Fruit fly (Drosophila melanogaster) whole organism, embryonic: ENCODE data around the gene CG13385.

Source experiments
- Ada2b ChIP-seq: fragments of 200-800 bp; sonication (Bioruptor generic); IDR thresholded peaks from 2 replicates; pipeline ENCODE4 v1.3.6; 2022; ENCODE audit warnings: missing biosample characterization, missing genetic modification characterization
- Adf1 ChIP-seq: fragments of 200-800 bp; sonication (Bioruptor generic); IDR thresholded peaks from 2 replicates; pipeline ENCODE4 v1.3.6; 2022; ENCODE audit warnings: missing biosample characterization, missing genetic modification characterization
- Atf-2 ChIP-seq: fragments of 200-800 bp; sonication (Bioruptor generic); optimal IDR thresholded peaks from 2 replicates; lab custom pipeline; 2016; ENCODE audit warnings: missing biosample characterization, missing genetic modification characterization
- Atf3 ChIP-seq: fragments of 200-800 bp; sonication (Bioruptor generic); optimal IDR thresholded peaks from 3 replicates; lab custom pipeline; 2016; ENCODE audit warnings: missing biosample characterization, missing genetic modification characterization
- CG10274 ChIP-seq: fragments of 200-800 bp; sonication (Bioruptor generic); optimal IDR thresholded peaks from 3 replicates; lab custom pipeline; 2017; ENCODE audit warnings: missing biosample characterization, mild to moderate bottlenecking, missing genetic modification characterization
- CG11504 ChIP-seq: fragments of 200-800 bp; sonication (Bioruptor generic); optimal IDR thresholded peaks from 3 replicates; lab custom pipeline; 2019; ENCODE audit warnings: missing biosample characterization, mild to moderate bottlenecking, missing genetic modification characterization, moderate library complexity
- CG12299 ChIP-seq: fragments of 200-800 bp; sonication (Bioruptor generic); optimal IDR thresholded peaks from 2 replicates; lab custom pipeline; 2018; ENCODE audit warnings: missing biosample characterization, mild to moderate bottlenecking, missing genetic modification characterization
- CG13894 ChIP-seq: fragments of 200-800 bp; sonication (Bioruptor generic); optimal IDR thresholded peaks from 3 replicates; lab custom pipeline; 2018; ENCODE audit warnings: missing biosample characterization, mild to moderate bottlenecking, missing genetic modification characterization, moderate library complexity
- CG14014 ChIP-seq: fragments of 200-800 bp; sonication (Bioruptor generic); IDR thresholded peaks from 2 replicates; pipeline ENCODE4 v1.3.6; 2022; ENCODE audit warnings: missing biosample characterization, missing genetic modification characterization
- CG15696 ChIP-seq: fragments of 200-800 bp; sonication (Bioruptor generic); optimal IDR thresholded peaks from 2 replicates; lab custom pipeline; 2019; ENCODE audit warnings: missing biosample characterization, mild to moderate bottlenecking, missing genetic modification characterization, moderate library complexity
- CG16815 ChIP-seq: fragments of 200-800 bp; sonication (Bioruptor generic); optimal IDR thresholded peaks from 3 replicates; lab custom pipeline; 2017; ENCODE audit warnings: missing biosample characterization, mild to moderate bottlenecking, missing genetic modification characterization
- CG17359 ChIP-seq: fragments of 200-800 bp; sonication (Bioruptor generic); optimal IDR thresholded peaks from 3 replicates; lab custom pipeline; 2018; ENCODE audit warnings: missing biosample characterization, mild to moderate bottlenecking, missing genetic modification characterization, moderate library complexity
- CG17361 ChIP-seq: fragments of 200-800 bp; sonication (Bioruptor generic); IDR thresholded peaks from 3 replicates; pipeline ENCODE4 v1.3.6; 2022; ENCODE audit warnings: missing biosample characterization, missing genetic modification characterization
- CG30020 ChIP-seq: fragments of 200-800 bp; optimal IDR thresholded peaks from 2 replicates; lab custom pipeline; 2019; ENCODE audit warnings: missing biosample characterization, mild to moderate bottlenecking, missing genetic modification characterization, moderate library complexity
- CG31365 ChIP-seq: fragments of 200-800 bp; sonication (Bioruptor generic); optimal IDR thresholded peaks from 2 replicates; lab custom pipeline; 2018; ENCODE audit warnings: missing biosample characterization, mild to moderate bottlenecking, missing genetic modification characterization
- CG3407 ChIP-seq: fragments of 200-800 bp; sonication (Bioruptor generic); optimal IDR thresholded peaks from 2 replicates; lab custom pipeline; 2018; ENCODE audit warnings: missing biosample characterization, mild to moderate bottlenecking, missing genetic modification characterization
- CG4854 ChIP-seq: fragments of 200-800 bp; sonication (Bioruptor generic); optimal IDR thresholded peaks from 2 replicates; lab custom pipeline; 2016; ENCODE audit warnings: missing biosample characterization, missing genetic modification characterization, inconsistent platforms
- CG6175 ChIP-seq: fragments of 200-800 bp; sonication (Bioruptor generic); IDR thresholded peaks from 3 replicates; pipeline ENCODE4 v1.3.6; 2022; ENCODE audit warnings: missing biosample characterization, missing genetic modification characterization
- CG6765 ChIP-seq: fragments of 200-800 bp; sonication (Bioruptor generic); optimal IDR thresholded peaks from 3 replicates; lab custom pipeline; 2017; ENCODE audit warnings: missing biosample characterization, mild to moderate bottlenecking, missing genetic modification characterization
- CG7372 ChIP-seq: fragments of 200-800 bp; sonication (Bioruptor generic); IDR thresholded peaks from 2 replicates; pipeline ENCODE4 v1.3.6; 2022; ENCODE audit warnings: missing biosample characterization, missing genetic modification characterization
- CG9215 ChIP-seq: fragments of 200-800 bp; sonication (Bioruptor generic); IDR thresholded peaks from 2 replicates; pipeline ENCODE4 v1.3.6; 2022; ENCODE audit warnings: missing biosample characterization, missing genetic modification characterization
- D19B ChIP-seq: fragments of 200-800 bp; sonication (Bioruptor generic); optimal IDR thresholded peaks from 2 replicates; lab custom pipeline; 2017; ENCODE audit warnings: missing biosample characterization, mild to moderate bottlenecking, missing genetic modification characterization
- Dip3 ChIP-seq: fragments of 200-800 bp; sonication (Bioruptor generic); optimal IDR thresholded peaks from 3 replicates; lab custom pipeline; 2016; ENCODE audit warnings: missing biosample characterization, missing genetic modification characterization
- ERR ChIP-seq: fragments of 200-800 bp; sonication (Bioruptor generic); optimal IDR thresholded peaks from 2 replicates; lab custom pipeline; 2016; ENCODE audit warnings: missing biosample characterization, missing genetic modification characterization
- Fer3 ChIP-seq: fragments of 200-800 bp; sonication (Bioruptor generic); optimal IDR thresholded peaks from 2 replicates; lab custom pipeline; 2018; ENCODE audit warnings: missing biosample characterization, mild to moderate bottlenecking, missing genetic modification characterization, moderate library complexity
- Hey ChIP-seq: fragments of 200-800 bp; sonication (Bioruptor generic); optimal IDR thresholded peaks from 3 replicates; lab custom pipeline; 2018; ENCODE audit warnings: missing biosample characterization, mild to moderate bottlenecking, missing genetic modification characterization
- HmgD ChIP-seq: fragments of 200-800 bp; sonication (Bioruptor generic); optimal IDR thresholded peaks from 3 replicates; lab custom pipeline; 2016; ENCODE audit warnings: missing biosample characterization, missing genetic modification characterization
- Hmx ChIP-seq: fragments of 200-800 bp; sonication (Bioruptor generic); optimal IDR thresholded peaks from 2 replicates; lab custom pipeline; 2016; ENCODE audit warnings: missing biosample characterization, missing genetic modification characterization
- Lhr ChIP-seq: fragments of 200-800 bp; sonication (Bioruptor generic); optimal IDR thresholded peaks from 3 replicates; lab custom pipeline; 2017; ENCODE audit warnings: mild to moderate bottlenecking, missing biosample characterization, missing genetic modification reagents, missing genetic modification characterization
- MTF-1 ChIP-seq: fragments of 200-800 bp; sonication (Bioruptor generic); optimal IDR thresholded peaks from 2 replicates; lab custom pipeline; 2018; ENCODE audit warnings: missing biosample characterization, mild to moderate bottlenecking, missing genetic modification characterization, borderline replicate concordance
- NFAT ChIP-seq: fragments of 200-800 bp; sonication (Bioruptor generic); IDR thresholded peaks from 2 replicates; pipeline ENCODE4 v1.3.6; 2022; ENCODE audit warnings: missing biosample characterization, missing genetic modification characterization
- Nf-YA ChIP-seq: fragments of 200-800 bp; sonication (Bioruptor generic); IDR thresholded peaks from 2 replicates; pipeline ENCODE4 v1.3.6; 2022; ENCODE audit warnings: missing biosample characterization, missing genetic modification characterization
- Usf ChIP-seq: fragments of 200-800 bp; sonication (Bioruptor generic); optimal IDR thresholded peaks from 2 replicates; lab custom pipeline; 2017; ENCODE audit warnings: missing genotype, missing biosample characterization, missing genetic modification characterization
- YL-1 ChIP-seq: fragments of 200-800 bp; sonication (Bioruptor generic); optimal IDR thresholded peaks from 3 replicates; lab custom pipeline; 2017; ENCODE audit warnings: missing biosample characterization, mild to moderate bottlenecking, missing genetic modification characterization
- az2 ChIP-seq: fragments of 200-800 bp; sonication (Bioruptor generic); optimal IDR thresholded peaks from 3 replicates; lab custom pipeline; 2016; ENCODE audit warnings: missing biosample characterization, missing genetic modification characterization
- cas ChIP-seq: fragments of 200-800 bp; sonication (Bioruptor generic); IDR thresholded peaks from 2 replicates; pipeline ENCODE4 v1.3.6; 2022; ENCODE audit warnings: missing biosample characterization, missing genetic modification characterization
- crc ChIP-seq: fragments of 200-800 bp; sonication (Bioruptor generic); optimal IDR thresholded peaks from 2 replicates; lab custom pipeline; 2016; ENCODE audit warnings: missing biosample characterization, missing genetic modification characterization
- disco-r ChIP-seq: fragments of 200-800 bp; sonication (Bioruptor generic); optimal IDR thresholded peaks from 2 replicates; lab custom pipeline; 2016; ENCODE audit warnings: missing biosample characterization, missing genetic modification characterization
- ewg ChIP-seq: fragments of 200-800 bp; sonication (Bioruptor generic); optimal IDR thresholded peaks from 3 replicates; lab custom pipeline; 2017; ENCODE audit warnings: mild to moderate bottlenecking, missing biosample characterization, missing genetic modification reagents, missing genetic modification characterization
- lab ChIP-seq: fragments of 200-800 bp; sonication (Bioruptor generic); optimal IDR thresholded peaks from 3 replicates; lab custom pipeline; 2017; ENCODE audit warnings: missing biosample characterization, missing genetic modification characterization, mild to moderate bottlenecking, moderate library complexity, missing genetic modification reagents
- maf-S ChIP-seq: fragments of 200-800 bp; sonication (Bioruptor generic); optimal IDR thresholded peaks from 2 replicates; lab custom pipeline; 2016; ENCODE audit warnings: missing biosample characterization, missing genetic modification characterization
- mld ChIP-seq: fragments of 200-800 bp; sonication (Bioruptor generic); IDR thresholded peaks from 3 replicates; pipeline ENCODE4 v1.3.6; 2022; ENCODE audit warnings: missing biosample characterization, missing genetic modification characterization; ENCODE audit not compliant: partially characterized antibody
- peb ChIP-seq: fragments of 200-800 bp; sonication (Bioruptor generic); IDR thresholded peaks from 2 replicates; pipeline ENCODE4 v1.3.6; 2022; ENCODE audit warnings: missing biosample characterization, missing genetic modification characterization
- phol ChIP-seq: fragments of 200-800 bp; sonication (Bioruptor generic); optimal IDR thresholded peaks from 3 replicates; lab custom pipeline; 2018; ENCODE audit warnings: missing biosample characterization, mild to moderate bottlenecking, missing genetic modification characterization, moderate library complexity
- psq ChIP-seq: fragments of 200-800 bp; sonication (Bioruptor generic); optimal IDR thresholded peaks from 2 replicates; lab custom pipeline; 2017; ENCODE audit warnings: missing biosample characterization, missing genetic modification characterization
- pzg ChIP-seq: fragments of 200-800 bp; sonication (Bioruptor generic); optimal IDR thresholded peaks from 3 replicates; lab custom pipeline; 2018; ENCODE audit warnings: missing biosample characterization, mild to moderate bottlenecking, missing genetic modification characterization, moderate library complexity
- sqz ChIP-seq: fragments of 200-800 bp; sonication (Bioruptor generic); optimal IDR thresholded peaks from 3 replicates; lab custom pipeline; 2018; ENCODE audit warnings: missing biosample characterization, mild to moderate bottlenecking, missing genetic modification characterization
- tx ChIP-seq: fragments of 200-800 bp; sonication (Bioruptor generic); optimal IDR thresholded peaks from 2 replicates; lab custom pipeline; 2016; ENCODE audit warnings: missing biosample characterization, missing genetic modification characterization

CG13385 gene

dm6 chr2L:8370364-8371326, 25.8 kb upstream of the CG13385 start, which contains the start of gene CG17292 (continued):
- TF ChIP-seq CG7372: peak; percentile 43; the same call in 1 of the 2 replicates
- TF ChIP-seq CG11504 (tag; lab: Kevin White, UChicago): peak; percentile 25
- TF ChIP-seq psq: no peak
- TF ChIP-seq Dip3: peak; percentile 32
- no peak for TF ChIP-seq Hmx (GFP tag; lab: Kevin White, UChicago)
- no peak for TF ChIP-seq peb (GFP tag; lab: Robert Waterston, UW)
- no peak for TF ChIP-seq Lhr (GFP tag; lab: Kevin White, UChicago)
- TF ChIP-seq NFAT: peak; percentile 74; the same call in 1 of the 2 replicates
- TF ChIP-seq CG17361 (GFP tag; lab: Robert Waterston, UW): no peak
- TF ChIP-seq CG14014 (GFP tag; lab: Robert Waterston, UW): peak; percentile 74; the same call in 1 of the 2 replicates
- peak; percentile 27 for TF ChIP-seq phol (tag; lab: Kevin White, UChicago)
- no peak for TF ChIP-seq crc
- no peak for TF ChIP-seq sqz
- no peak for TF ChIP-seq az2 (GFP tag; lab: Kevin White, UChicago)
- no peak for TF ChIP-seq CG9215
- TF ChIP-seq ERR (GFP tag; lab: Kevin White, UChicago): peak; percentile 6
- peak; percentile 38 for TF ChIP-seq CG17359 (tag; lab: Kevin White, UChicago)
- no peak for TF ChIP-seq CG12299 (tag; lab: Kevin White, UChicago)
- peak; percentile 9 for TF ChIP-seq ewg (GFP tag; lab: Kevin White, UChicago)
- peak; percentile 51 for TF ChIP-seq CG3407 (GFP tag; lab: Kevin White, UChicago)
- no peak for TF ChIP-seq D19B (GFP tag; lab: Kevin White, UChicago)
- peak; percentile 81 for TF ChIP-seq lab
- no peak for TF ChIP-seq CG30020 (tag; lab: Kevin White, UChicago)
- no peak for TF ChIP-seq Usf (GFP tag; lab: Kevin White, UChicago)
- TF ChIP-seq CG4854: peak; percentile 37
- TF ChIP-seq cas (GFP tag; lab: Robert Waterston, UW): peak; percentile 40; the same call in 1 of the 2 replicates
- no peak for TF ChIP-seq CG16815 (GFP tag; lab: Kevin White, UChicago)
- peak; percentile 66 for TF ChIP-seq Adf1 (GFP tag; lab: Robert Waterston, UW)
- no peak for TF ChIP-seq disco-r (GFP tag; lab: Kevin White, UChicago)
- peak; percentile 41; the same call in 1 of the 2 replicates for TF ChIP-seq Nf-YA (GFP tag; lab: Robert Waterston, UW)
- no peak for TF ChIP-seq Atf-2 (GFP tag; lab: Kevin White, UChicago)
- TF ChIP-seq CG10274: peak; percentile 13
- peak; percentile 20; the same call in 1 of the 2 replicates for TF ChIP-seq Ada2b
- TF ChIP-seq maf-S: peak; percentile 17
- peak; percentile 67 for TF ChIP-seq pzg (GFP tag; lab: Kevin White, UChicago)
- TF ChIP-seq YL-1 (GFP tag; lab: Kevin White, UChicago): peak; percentile 43
- peak; percentile 29 for TF ChIP-seq CG6765 (GFP tag; lab: Kevin White, UChicago)
- TF ChIP-seq HmgD (GFP tag; lab: Kevin White, UChicago): peak; percentile 16
- peak; percentile 30 for TF ChIP-seq Fer3 (tag; lab: Kevin White, UChicago)
- no peak for TF ChIP-seq CG15696 (tag; lab: Kevin White, UChicago)
- TF ChIP-seq Atf3 (GFP tag; lab: Kevin White, UChicago): no peak
- peak; percentile 23 for TF ChIP-seq MTF-1 (GFP tag; lab: Kevin White, UChicago)
- peak; percentile 62 for TF ChIP-seq CG13894 (tag; lab: Kevin White, UChicago)
- TF ChIP-seq mld (GFP tag; lab: Robert Waterston, UW): peak; percentile 79; the same call in 2 of the 3 replicates
- TF ChIP-seq CG6175 (GFP tag; lab: Robert Waterston, UW): peak; percentile 58; the same call in 2 of the 3 replicates
- no peak for TF ChIP-seq tx (GFP tag; lab: Kevin White, UChicago)
- TF ChIP-seq CG31365 (tag; lab: Kevin White, UChicago): peak; percentile 24
- TF ChIP-seq Hey (tag; lab: Kevin White, UChicago): peak; percentile 30
